Worm (Caenorhabditis elegans): ENCODE data around the gene F40F8.3.

F40F8.3 gene

ce11 chrII:11154957-11155356 lies 25.9 kb downstream of the F40F8.3 start:
- TF ChIP-seq lin-39 (tag; optimal IDR thresholded peaks at IDR 0.05) (no peak), crh-2 (tag; optimal IDR thresholded peaks at IDR 0.05) (peak; percentile 14)

ce11 chrII:11155400-11155799 lies 26.3 kb downstream of the F40F8.3 start:
- TF ChIP-seq fos-1 (tag; optimal IDR thresholded peaks at IDR 0.05) (peak; percentile 8), nhr-12 (tag; optimal IDR thresholded peaks at IDR 0.05) (no peak)

- TF ChIP-seq nhr-237 (tag; optimal IDR thresholded peaks at IDR 0.05), result no peak
- TF ChIP-seq blmp-1 (tag; optimal IDR thresholded peaks at IDR 0.05; ENCODE audit: insufficient read depth), result no peak
- peak; percentile 9 for TF ChIP-seq crh-2 (tag; optimal IDR thresholded peaks at IDR 0.05)
Observed at ce11 chrII:11156160-11156559, 27.1 kb downstream of the F40F8.3 start.

- TF ChIP-seq peb-1 (tag; optimal IDR thresholded peaks at IDR 0.05), result no peak
- TF ChIP-seq nhr-129 (tag; optimal IDR thresholded peaks at IDR 0.05), result peak; percentile 67
- TF ChIP-seq sma-9 (GFP tag; optimal IDR thresholded peaks at IDR 0.05), result no peak
- TF ChIP-seq sma-9 (tag; optimal IDR thresholded peaks at IDR 0.05), result no peak
- peak; percentile 38 for TF ChIP-seq fos-1 (tag; optimal IDR thresholded peaks at IDR 0.05)
- no peak for TF ChIP-seq nhr-10 (tag; optimal IDR thresholded peaks at IDR 0.05)
- no peak for TF ChIP-seq dmd-4 (tag; optimal IDR thresholded peaks at IDR 0.05)
- peak; percentile 45 for TF ChIP-seq lin-11 (tag; optimal IDR thresholded peaks at IDR 0.05)
- TF ChIP-seq sma-3 (GFP tag; optimal IDR thresholded peaks at IDR 0.05), result peak; percentile 45
- no peak for TF ChIP-seq unc-62 (GFP tag; optimal IDR thresholded peaks at IDR 0.05)
- TF ChIP-seq ztf-11 (tag; optimal IDR thresholded peaks at IDR 0.05), result no peak
- TF ChIP-seq ceh-82 (tag; optimal IDR thresholded peaks at IDR 0.05), result no peak
- peak; percentile 58 for TF ChIP-seq snpc-4 (tag; optimal IDR thresholded peaks at IDR 0.05)
- no peak for TF ChIP-seq Y55F3AM.14 (GFP tag; optimal IDR thresholded peaks at IDR 0.05)
- no peak for TF ChIP-seq nhr-6 (tag; optimal IDR thresholded peaks at IDR 0.05)
- TF ChIP-seq nhr-23 (tag; optimal IDR thresholded peaks at IDR 0.05), result no peak
- no peak for TF ChIP-seq elt-1 (tag; optimal IDR thresholded peaks at IDR 0.05)
- TF ChIP-seq nhr-77 (tag; optimal IDR thresholded peaks at IDR 0.05), result no peak
- no peak for TF ChIP-seq egl-27 (tag; optimal IDR thresholded peaks at IDR 0.05)
- no peak for TF ChIP-seq F13H6.1 (tag; optimal IDR thresholded peaks at IDR 0.05)
- no peak for TF ChIP-seq aly-2 (tag; optimal IDR thresholded peaks at IDR 0.05)
- no peak for TF ChIP-seq elt-3 (tag; optimal IDR thresholded peaks at IDR 0.05)
- no peak for TF ChIP-seq alr-1 (tag; optimal IDR thresholded peaks at IDR 0.05)
- peak; percentile 27 for TF ChIP-seq unc-55 (GFP tag; optimal IDR thresholded peaks at IDR 0.05)
- no peak for TF ChIP-seq ztf-1 (GFP tag; conservative IDR thresholded peaks at IDR 0.05)
- peak; percentile 28 for TF ChIP-seq nhr-25 (tag; optimal IDR thresholded peaks at IDR 0.05)
- no peak for TF ChIP-seq nhr-237 (tag; optimal IDR thresholded peaks at IDR 0.05)
- TF ChIP-seq zag-1 (tag; optimal IDR thresholded peaks at IDR 0.05), result no peak
- TF ChIP-seq ZK546.5 (tag; optimal IDR thresholded peaks at IDR 0.05), result no peak
- TF ChIP-seq nhr-21 (tag; optimal IDR thresholded peaks at IDR 0.05), result peak; percentile 8
- no peak for TF ChIP-seq nhr-11 (tag; optimal IDR thresholded peaks at IDR 0.05)
- TF ChIP-seq ztf-4 (tag; optimal IDR thresholded peaks at IDR 0.05), result no peak
- peak; percentile 30 for TF ChIP-seq lin-13 (GFP tag; optimal IDR thresholded peaks at IDR 0.05)
- TF ChIP-seq blmp-1 (tag; optimal IDR thresholded peaks at IDR 0.05; ENCODE audit: insufficient read depth), result no peak
- peak; percentile 31 for TF ChIP-seq crh-2 (tag; optimal IDR thresholded peaks at IDR 0.05)
- TF ChIP-seq unc-39 (tag; optimal IDR thresholded peaks at IDR 0.05), result no peak
- TF ChIP-seq C34F6.9 (tag; optimal IDR thresholded peaks at IDR 0.05), result peak; percentile 28
- no peak for TF ChIP-seq ama-1 (optimal IDR thresholded peaks at IDR 0.05)
- TF ChIP-seq lsy-2 (tag; optimal IDR thresholded peaks at IDR 0.05), result peak; percentile 45 to 49
- TF ChIP-seq skn-1 (tag; optimal IDR thresholded peaks at IDR 0.05), result no peak
- TF ChIP-seq mbf-1 (tag; optimal IDR thresholded peaks at IDR 0.05), result no peak
- no peak for TF ChIP-seq sem-4 (tag; optimal IDR thresholded peaks at IDR 0.05)
- TF ChIP-seq mab-5 (tag; optimal IDR thresholded peaks at IDR 0.05), result no peak
- peak; percentile 57 for TF ChIP-seq gmeb-1 (tag; optimal IDR thresholded peaks at IDR 0.05)
- no peak for TF ChIP-seq R02D3.7 (tag; optimal IDR thresholded peaks at IDR 0.05)
- no peak for TF ChIP-seq lin-39 (tag; optimal IDR thresholded peaks at IDR 0.05)
- TF ChIP-seq mdl-1 (tag; optimal IDR thresholded peaks at IDR 0.05), result no peak
- no peak for TF ChIP-seq nhr-12 (tag; optimal IDR thresholded peaks at IDR 0.05)
- TF ChIP-seq ceh-16 (tag; optimal IDR thresholded peaks at IDR 0.05), result no peak
Observed at ce11 chrII:11157660-11158059, 28.6 kb downstream of the F40F8.3 start.
